Fruit fly (Drosophila melanogaster) whole organism, prepupa: Measurements from ENCODE around the gene Cpr97Ea.

ENCODE experiments used
- Blimp-1 ChIP-seq: fragments of 200-800 bp; sonication (Bioruptor generic); optimal IDR thresholded peaks from 3 replicates; lab custom pipeline; 2017; ENCODE audit warnings: missing biosample characterization, missing genetic modification characterization, mild to moderate bottlenecking, moderate library complexity, missing genetic modification reagents
- CG10669 ChIP-seq: fragments of 200-800 bp; sonication (Bioruptor generic); optimal IDR thresholded peaks from 3 replicates; lab custom pipeline; 2018; ENCODE audit warnings: missing biosample characterization, mild to moderate bottlenecking, missing genetic modification characterization, moderate library complexity
- CG11294 ChIP-seq: fragments of 200-800 bp; sonication (Bioruptor generic); IDR thresholded peaks from 2 replicates; pipeline ENCODE4 v1.3.6; 2022; ENCODE audit warnings: missing biosample characterization, missing genetic modification characterization
- CG11762 ChIP-seq: fragments of 200-800 bp; sonication (Bioruptor generic); optimal IDR thresholded peaks from 3 replicates; lab custom pipeline; 2016; ENCODE audit warnings: missing biosample characterization, missing genetic modification characterization; ENCODE audit not compliant: insufficient read depth
- CG1621 ChIP-seq: fragments of 200-800 bp; sonication (Bioruptor generic); optimal IDR thresholded peaks from 3 replicates; lab custom pipeline; 2018; ENCODE audit warnings: missing biosample characterization, mild to moderate bottlenecking, missing genetic modification characterization
- CG3032 ChIP-seq: fragments of 200-800 bp; optimal IDR thresholded peaks from 2 replicates; lab custom pipeline; 2019; ENCODE audit warnings: missing biosample characterization, mild to moderate bottlenecking, missing genetic modification characterization, moderate library complexity
- CG4318 ChIP-seq: fragments of 200-800 bp; sonication (Bioruptor generic); optimal IDR thresholded peaks from 3 replicates; lab custom pipeline; 2017; ENCODE audit warnings: missing biosample characterization, mild to moderate bottlenecking, missing genetic modification characterization
- CG6276 ChIP-seq: fragments of 200-800 bp; sonication (Bioruptor generic); optimal IDR thresholded peaks from 2 replicates; lab custom pipeline; 2017; ENCODE audit warnings: missing biosample characterization, mild to moderate bottlenecking, missing genetic modification characterization
- CG6808 ChIP-seq: fragments of 200-800 bp; sonication (Bioruptor generic); optimal IDR thresholded peaks from 3 replicates; lab custom pipeline; 2017; ENCODE audit warnings: missing biosample characterization, missing genetic modification characterization, mild to moderate bottlenecking, moderate library complexity, missing genetic modification reagents
- CG6854 ChIP-seq: fragments of 200-800 bp; sonication (Bioruptor generic); optimal IDR thresholded peaks from 2 replicates; lab custom pipeline; 2017; ENCODE audit warnings: missing biosample characterization, mild to moderate bottlenecking, missing genetic modification characterization
- CG7368 ChIP-seq: fragments of 200-800 bp; sonication (Bioruptor generic); optimal IDR thresholded peaks from 3 replicates; lab custom pipeline; 2016; ENCODE audit warnings: missing biosample characterization, missing genetic modification characterization
- CG8119 ChIP-seq: fragments of 200-800 bp; sonication (Bioruptor generic); IDR thresholded peaks from 3 replicates; pipeline ENCODE4 v1.3.6; 2022; ENCODE audit warnings: missing biosample characterization, missing genetic modification characterization
- CG8632 ChIP-seq: fragments of 200-800 bp; sonication (Bioruptor generic); optimal IDR thresholded peaks from 3 replicates; lab custom pipeline; 2016; ENCODE audit warnings: missing biosample characterization, missing genetic modification characterization
- CG9139 ChIP-seq: fragments of 200-800 bp; sonication (Bioruptor generic); optimal IDR thresholded peaks from 3 replicates; lab custom pipeline; 2017; ENCODE audit warnings: missing biosample characterization, mild to moderate bottlenecking, missing genetic modification characterization
- Eip75B ChIP-seq: fragments of 200-800 bp; sonication (Bioruptor generic); optimal IDR thresholded peaks from 3 replicates; lab custom pipeline; 2016; ENCODE audit warnings: missing biosample characterization, missing genetic modification characterization
- Eip78C ChIP-seq: fragments of 200-800 bp; sonication (Bioruptor generic); peaks from one replicate; lab custom pipeline; 2016; ENCODE audit warnings: missing biosample characterization, missing genetic modification characterization
- Ets21C ChIP-seq: fragments of 200-800 bp; sonication (Bioruptor generic); optimal IDR thresholded peaks from 3 replicates; lab custom pipeline; 2016; ENCODE audit warnings: missing biosample characterization, missing genetic modification characterization
- Ets96B ChIP-seq: fragments of 200-800 bp; optimal IDR thresholded peaks from 2 replicates; lab custom pipeline; 2019; ENCODE audit warnings: missing biosample characterization, mild to moderate bottlenecking, missing genetic modification characterization, moderate library complexity
- Gug ChIP-seq: fragments of 200-800 bp; sonication (Bioruptor generic); IDR thresholded peaks from 2 replicates; pipeline ENCODE4 v1.3.6; 2022; ENCODE audit warnings: missing biosample characterization, missing genetic modification characterization
- Hr38 ChIP-seq: sonication (Bioruptor generic); optimal IDR thresholded peaks from 2 replicates; lab custom pipeline; 2016; ENCODE audit warnings: missing biosample characterization, missing genetic modification characterization
- Hr39 ChIP-seq: fragments of 200-800 bp; sonication (Bioruptor generic); optimal IDR thresholded peaks from 2 replicates; lab custom pipeline; 2016; ENCODE audit warnings: missing biosample characterization, missing genetic modification characterization
- Hr4 ChIP-seq: fragments of 200-800 bp; sonication (Bioruptor generic); optimal IDR thresholded peaks from 3 replicates; lab custom pipeline; 2016; ENCODE audit warnings: missing biosample characterization, missing genetic modification characterization
- Lpt ChIP-seq: fragments of 200-800 bp; sonication (Bioruptor generic); optimal IDR thresholded peaks from 3 replicates; lab custom pipeline; 2016; ENCODE audit warnings: missing biosample characterization, missing genetic modification characterization
- Met ChIP-seq: fragments of 200-800 bp; sonication (Bioruptor generic); optimal IDR thresholded peaks from 3 replicates; lab custom pipeline; 2016; ENCODE audit warnings: missing biosample characterization, missing genetic modification characterization
- Smox ChIP-seq: fragments of 200-800 bp; sonication (Bioruptor generic); optimal IDR thresholded peaks from 3 replicates; lab custom pipeline; 2016; ENCODE audit warnings: missing biosample characterization, missing genetic modification characterization
- Sox102F ChIP-seq: fragments of 200-800 bp; sonication (Bioruptor generic); optimal IDR thresholded peaks from 2 replicates; lab custom pipeline; 2016; ENCODE audit warnings: missing biosample characterization, mild to moderate bottlenecking, missing genetic modification characterization
- Sox14 ChIP-seq: fragments of 200-800 bp; sonication (Bioruptor generic); optimal IDR thresholded peaks from 3 replicates; lab custom pipeline; 2016; ENCODE audit warnings: missing biosample characterization, missing genetic modification characterization
- achi ChIP-seq: fragments of 200-800 bp; sonication (Bioruptor generic); optimal IDR thresholded peaks from 3 replicates; lab custom pipeline; 2016; ENCODE audit warnings: missing biosample characterization, missing genetic modification characterization
- acj6 ChIP-seq: fragments of 200-800 bp; sonication (Bioruptor generic); optimal IDR thresholded peaks from 3 replicates; lab custom pipeline; 2016; ENCODE audit warnings: missing biosample characterization, missing genetic modification characterization
- cyc ChIP-seq: fragments of 200-800 bp; sonication (Bioruptor generic); optimal IDR thresholded peaks from 3 replicates; lab custom pipeline; 2016; ENCODE audit warnings: missing biosample characterization, missing genetic modification characterization
- dac ChIP-seq: fragments of 200-800 bp; sonication (Bioruptor generic); optimal IDR thresholded peaks from 2 replicates; lab custom pipeline; 2017; ENCODE audit warnings: missing biosample characterization, mild to moderate bottlenecking, missing genetic modification characterization
- dsx ChIP-seq: fragments of 200-800 bp; optimal IDR thresholded peaks from 3 replicates; lab custom pipeline; 2019; ENCODE audit warnings: missing biosample characterization, mild to moderate bottlenecking, missing genetic modification characterization, moderate library complexity; ENCODE audit not compliant: poor library complexity, severe bottlenecking
- eg ChIP-seq: fragments of 200-800 bp; sonication (Bioruptor generic); IDR thresholded peaks from 3 replicates; pipeline ENCODE4 v1.3.6; 2022; ENCODE audit warnings: missing biosample characterization, missing genetic modification characterization
- esn ChIP-seq: fragments of 200-800 bp; sonication (Bioruptor generic); optimal IDR thresholded peaks from 2 replicates; lab custom pipeline; 2016; ENCODE audit warnings: missing biosample characterization, mild to moderate bottlenecking, missing genetic modification characterization, moderate library complexity
- fd59A ChIP-seq: fragments of 200-800 bp; sonication (Bioruptor generic); optimal IDR thresholded peaks from 2 replicates; lab custom pipeline; 2017; ENCODE audit warnings: missing biosample characterization, mild to moderate bottlenecking, missing genetic modification characterization, missing genetic modification reagents
- fkh ChIP-seq: fragments of 200-800 bp; sonication (Bioruptor generic); optimal IDR thresholded peaks from 3 replicates; lab custom pipeline; 2017; ENCODE audit warnings: missing biosample characterization, mild to moderate bottlenecking, missing genetic modification characterization, moderate library complexity
- lz ChIP-seq: fragments of 200-800 bp; sonication (Bioruptor generic); optimal IDR thresholded peaks from 3 replicates; lab custom pipeline; 2016; ENCODE audit warnings: missing biosample characterization, missing genetic modification characterization
- net ChIP-seq: fragments of 200-800 bp; sonication (Bioruptor generic); optimal IDR thresholded peaks from 3 replicates; lab custom pipeline; 2016; ENCODE audit warnings: missing biosample characterization, missing genetic modification characterization
- pdm3 ChIP-seq: fragments of 200-800 bp; sonication (Bioruptor generic); optimal IDR thresholded peaks from 3 replicates; lab custom pipeline; 2016; ENCODE audit warnings: missing biosample characterization, missing genetic modification characterization
- spab ChIP-seq: fragments of 200-800 bp; sonication (Bioruptor generic); optimal IDR thresholded peaks from 2 replicates; lab custom pipeline; 2017; ENCODE audit warnings: missing biosample characterization, mild to moderate bottlenecking, missing genetic modification characterization, missing genetic modification reagents
- ss ChIP-seq, 2 experiments: fragments of 200-800 bp; sonication (Bioruptor generic); optimal IDR thresholded peaks; 2 replicates in 1 of 2; 3 replicates in 1 of 2; lab custom pipeline; 2017 to 2018; ENCODE audit warnings: mild to moderate bottlenecking in 2 of 2, missing biosample characterization in 2 of 2, missing genetic modification characterization in 2 of 2, moderate library complexity in 1 of 2
- svp ChIP-seq: fragments of 200-800 bp; sonication (Bioruptor generic); peaks from one replicate; lab custom pipeline; 2016; ENCODE audit warnings: missing biosample characterization, missing genetic modification characterization
- vri ChIP-seq: fragments of 200-800 bp; sonication (Bioruptor generic); optimal IDR thresholded peaks from 3 replicates; lab custom pipeline; 2016; ENCODE audit warnings: missing biosample characterization, mild to moderate bottlenecking, missing genetic modification characterization

The Cpr97Ea gene

DNA sequence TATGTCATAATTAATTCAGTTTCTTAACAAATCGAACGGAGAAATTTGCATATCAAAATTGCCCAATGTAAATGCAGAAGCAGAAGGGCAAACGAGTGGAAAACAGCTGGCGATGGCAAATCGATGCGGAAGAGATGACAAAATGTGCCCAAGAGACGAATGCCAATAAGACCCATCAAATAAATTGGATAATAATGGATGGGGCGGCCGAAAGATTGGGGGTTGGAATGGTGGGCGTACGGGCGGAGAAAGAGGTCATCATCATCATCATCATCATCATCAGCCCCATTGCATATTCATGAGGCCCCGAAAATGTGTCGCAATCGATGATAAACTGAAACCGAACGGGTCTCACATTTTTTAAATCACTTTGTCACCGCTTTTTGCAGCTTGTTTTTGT lies 46.4 kb upstream of the Cpr97Ea start:
- TF ChIP-seq cyc (GFP tag; lab: Kevin White, UChicago) (no peak), achi (no peak), CG11294 (GFP tag; lab: Robert Waterston, UW) (no peak), CG6276 (GFP tag; lab: Kevin White, UChicago) (no peak)
- TF ChIP-seq, all 60 proteins: peak for 0

DNA sequence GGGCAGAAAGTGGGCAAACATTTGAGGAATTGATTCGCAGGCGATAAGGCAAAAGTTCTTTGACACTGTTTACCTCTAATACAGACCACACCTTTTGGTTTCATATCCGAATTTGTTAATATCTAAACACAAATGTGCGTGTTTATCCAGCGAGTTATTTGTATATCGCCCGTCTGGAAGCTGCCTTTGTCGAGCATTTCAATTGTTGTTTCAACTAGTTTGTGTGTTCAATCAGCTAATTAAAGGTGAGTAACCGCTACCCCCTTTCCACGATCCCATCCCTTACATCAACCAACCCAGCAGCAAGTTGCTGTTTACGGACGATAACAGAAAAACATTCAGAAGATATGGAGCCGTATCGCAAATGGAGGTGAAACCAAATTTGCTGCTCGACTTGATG lies 43.8 kb upstream of the Cpr97Ea start:
- TF ChIP-seq CG8632 (GFP tag; lab: Kevin White, UChicago) = no peak
- TF ChIP-seq CG6808 (GFP tag; lab: Kevin White, UChicago) = no peak
- no peak for TF ChIP-seq Hr4 (GFP tag; lab: Kevin White, UChicago)
- TF ChIP-seq Ets21C (GFP tag; lab: Kevin White, UChicago) = no peak
- TF ChIP-seq Hr38 (GFP tag; lab: Kevin White, UChicago) = no peak
- no peak for TF ChIP-seq achi
- no peak for TF ChIP-seq Smox (GFP tag; lab: Kevin White, UChicago)
- TF ChIP-seq CG9139 (GFP tag; lab: Kevin White, UChicago) = no peak
- TF ChIP-seq Eip75B (GFP tag; lab: Kevin White, UChicago) = no peak
- peak; percentile 36 for TF ChIP-seq Eip78C
- peak; percentile 7 for TF ChIP-seq CG6854 (GFP tag; lab: Kevin White, UChicago)
- no peak for TF ChIP-seq dac (GFP tag; lab: Kevin White, UChicago)
- peak; percentile 38 for TF ChIP-seq esn (GFP tag; lab: Kevin White, UChicago)
- peak; percentile 88 for TF ChIP-seq fkh
- TF ChIP-seq Gug (GFP tag; lab: Robert Waterston, UW) = no peak
- no peak for TF ChIP-seq dsx (GFP tag; lab: Kevin White, UChicago)
- no peak for TF ChIP-seq svp (GFP tag; lab: Kevin White, UChicago)
- TF ChIP-seq CG8119 (GFP tag; lab: Robert Waterston, UW) = no peak
- no peak for TF ChIP-seq Ets96B (tag; lab: Kevin White, UChicago)
- no peak for TF ChIP-seq CG7368
- TF ChIP-seq CG3032 (tag; lab: Kevin White, UChicago) = no peak
- no peak for TF ChIP-seq pdm3 (GFP tag; lab: Kevin White, UChicago)
- no peak for TF ChIP-seq net
- no peak for TF ChIP-seq lz (GFP tag; lab: Kevin White, UChicago)
- no peak for TF ChIP-seq CG6276 (GFP tag; lab: Kevin White, UChicago)
- no peak for TF ChIP-seq CG1621 (tag; lab: Kevin White, UChicago)
- peak; percentile 90 for TF ChIP-seq vri (GFP tag; lab: Kevin White, UChicago)
- no peak for TF ChIP-seq Met (GFP tag; lab: Kevin White, UChicago)
- peak; percentile 38 for TF ChIP-seq Sox102F
- TF ChIP-seq acj6 (GFP tag; lab: Kevin White, UChicago) = no peak
- TF ChIP-seq cyc (GFP tag; lab: Kevin White, UChicago) = no peak
- TF ChIP-seq Hr39 = no peak
- no peak for TF ChIP-seq CG11762 (GFP tag; lab: Kevin White, UChicago)
- TF ChIP-seq CG10669 (GFP tag; lab: Kevin White, UChicago) = no peak
- TF ChIP-seq CG11294 (GFP tag; lab: Robert Waterston, UW) = no peak
- TF ChIP-seq Lpt = no peak
- TF ChIP-seq Blimp-1 = peak; percentile 52
- no peak for TF ChIP-seq eg (GFP tag; lab: Robert Waterston, UW)
- TF ChIP-seq CG4318 = no peak
- no peak for TF ChIP-seq spab (GFP tag; lab: Kevin White, UChicago)
- TF ChIP-seq Sox14 (GFP tag; lab: Kevin White, UChicago) = no peak
- TF ChIP-seq fd59A (GFP tag; lab: Kevin White, UChicago) = no peak
- no peak for TF ChIP-seq ss (GFP tag; optimal IDR thresholded peaks at IDR 0.05; lab: Kevin White, UChicago)
